Worm (Caenorhabditis elegans) whole organism, young adult: ENCODE measurements around the gene cyp-13A1.

ENCODE experiments used
- F57C9.4 ChIP-seq: sonication (generic microtip); optimal IDR thresholded peaks from 2 replicates; lab custom pipeline; 2017; ENCODE audit warnings: mild to moderate bottlenecking, missing genetic modification characterization, missing compliant biosample characterization
- dpl-1 ChIP-seq: fragments of 150-350 bp; optimal IDR thresholded peaks from 2 replicates; lab custom pipeline; 2014; ENCODE audit warnings: missing biosample characterization, missing genetic modification reagents, missing genetic modification characterization
- lir-1 ChIP-seq: fragments of 200-800 bp; sonication (Bioruptor generic); conservative IDR thresholded peaks from 2 replicates; pipeline ENCODE4 v1.3.6; 2022; ENCODE audit warnings: missing genetic modification reagents, missing genetic modification characterization, missing compliant biosample characterization
- pha-4 ChIP-seq: fragments of 150-350 bp; sonication (generic microtip); optimal IDR thresholded peaks from 2 replicates; lab custom pipeline; 2014; ENCODE audit warnings: missing biosample characterization, missing genetic modification reagents, missing genetic modification characterization
- rpc-1 ChIP-seq, 2 experiments: fragments of 150-350 bp in 1 of 2; sonication (generic microtip) in 1 of 2; optimal IDR thresholded peaks; 2 replicates each; lab custom pipeline; 2014 to 2018; ENCODE audit warnings: missing biosample characterization in 1 of 2, missing genetic modification characterization in 1 of 2, missing genetic modification reagents in 1 of 2, missing genotype in 1 of 2
- tbx-9 ChIP-seq: sonication (generic microtip); optimal IDR thresholded peaks from 2 replicates; lab custom pipeline; 2016; ENCODE audit warnings: borderline replicate concordance, missing genetic modification characterization, inconsistent platforms, missing compliant biosample characterization
- zfh-2 ChIP-seq: fragments of 200-800 bp; sonication (Bioruptor generic); conservative IDR thresholded peaks from 2 replicates; pipeline ENCODE4 v1.3.6; 2022; ENCODE audit warnings: missing genetic modification reagents, missing genetic modification characterization, missing compliant biosample characterization
- ztf-3 ChIP-seq: fragments of 200-800 bp; sonication (Bioruptor generic); optimal IDR thresholded peaks from 2 replicates; lab custom pipeline; 2018; ENCODE audit warnings: mild to moderate bottlenecking, missing genetic modification characterization, missing compliant biosample characterization

DNA sequence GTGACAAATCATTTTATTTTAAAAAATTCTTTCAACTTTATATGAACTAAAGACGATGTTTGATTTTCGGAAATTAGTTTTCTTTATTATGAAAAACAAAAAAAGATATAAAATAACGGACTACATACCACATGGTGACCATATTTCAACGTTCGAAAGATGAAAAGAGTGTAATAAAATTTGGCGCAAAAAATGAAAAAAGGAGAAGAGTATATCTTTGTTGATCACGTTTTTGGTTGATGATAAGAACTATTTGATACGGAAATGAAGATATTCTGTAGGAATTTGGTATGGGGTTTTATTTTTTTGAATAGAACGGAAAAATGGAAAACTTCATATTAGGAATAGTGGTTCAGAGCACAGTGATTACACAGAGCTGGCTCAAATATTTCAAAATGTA lies 28.7 kb downstream of the cyp-13A1 start, which contains the start of gene Y53C12B.7:
- TF ChIP-seq dpl-1 (no peak), rpc-1 (optimal IDR thresholded peaks at IDR 0.05; lab: Kevin White, UChicago) (no peak), rpc-1 (tag; optimal IDR thresholded peaks at IDR 0.05; lab: Kevin White, UChicago) (no peak), pha-4 (tag; lab: Kevin White, UChicago) (no peak), ztf-3 (GFP tag; lab: Kevin White, UChicago) (no peak), zfh-2 (GFP tag; lab: Robert Waterston, UW) (no peak), lir-1 (GFP tag; lab: Robert Waterston, UW) (no peak), F57C9.4 (no peak), tbx-9 (tag; lab: Kevin White, UChicago) (no peak)
